Worm (Caenorhabditis elegans) whole organism, L2 larva: ENCODE data around the gene flh-1.

ENCODE experiments used
- C34F6.9 ChIP-seq: fragments of 150-350 bp; optimal IDR thresholded peaks from 2 replicates; lab custom pipeline; 2014; ENCODE audit warnings: missing biosample characterization, missing genetic modification characterization
- F13H6.1 ChIP-seq: sonication (generic microtip); optimal IDR thresholded peaks from 2 replicates; lab custom pipeline; 2016; ENCODE audit warnings: missing genetic modification characterization, missing compliant biosample characterization
- Y55F3AM.14 ChIP-seq: fragments of 200-800 bp; sonication (Bioruptor generic); optimal IDR thresholded peaks from 2 replicates; lab custom pipeline; 2018; ENCODE audit warnings: mild to moderate bottlenecking, missing genetic modification characterization, missing compliant biosample characterization
- alr-1 ChIP-seq: fragments of 150-350 bp; optimal IDR thresholded peaks from 2 replicates; lab custom pipeline; 2014; ENCODE audit warnings: missing biosample characterization, missing genetic modification characterization
- aly-2 ChIP-seq: fragments of 150-350 bp; optimal IDR thresholded peaks from 2 replicates; lab custom pipeline; 2014; ENCODE audit warnings: missing biosample characterization, missing genetic modification characterization
- ama-1 ChIP-seq: fragments of 150-350 bp; optimal IDR thresholded peaks from 2 replicates; lab custom pipeline; 2018; ENCODE audit warnings: inconsistent platforms
- blmp-1 ChIP-seq: sonication (generic microtip); optimal IDR thresholded peaks from 2 replicates; lab custom pipeline; 2017; ENCODE audit warnings: missing genetic modification characterization, mild to moderate bottlenecking, missing compliant biosample characterization, antibody characterized with exemption, moderate library complexity; ENCODE audit not compliant: insufficient read depth
- ceh-16 ChIP-seq: fragments of 150-350 bp; optimal IDR thresholded peaks from 2 replicates; lab custom pipeline; 2014; ENCODE audit warnings: missing biosample characterization, missing genetic modification characterization
- ceh-82 ChIP-seq: fragments of 150-350 bp; optimal IDR thresholded peaks from 2 replicates; lab custom pipeline; 2014; ENCODE audit warnings: missing biosample characterization, missing genetic modification characterization
- dmd-4 ChIP-seq: sonication (generic microtip); optimal IDR thresholded peaks from 2 replicates; lab custom pipeline; 2017; ENCODE audit warnings: missing biosample characterization, missing genetic modification characterization
- egl-27 ChIP-seq: sonication (generic microtip); optimal IDR thresholded peaks from 3 replicates; lab custom pipeline; 2017; ENCODE audit warnings: missing biosample characterization, missing genetic modification reagents, missing genetic modification characterization
- fos-1 ChIP-seq: fragments of 150-350 bp; optimal IDR thresholded peaks from 2 replicates; lab custom pipeline; 2014; ENCODE audit warnings: missing biosample characterization, missing genetic modification characterization
- gmeb-1 ChIP-seq: fragments of 150-350 bp; optimal IDR thresholded peaks from 2 replicates; lab custom pipeline; 2014; ENCODE audit warnings: missing biosample characterization, missing genetic modification characterization
- lin-13 ChIP-seq: fragments of 150-350 bp; optimal IDR thresholded peaks from 2 replicates; lab custom pipeline; 2014; ENCODE audit warnings: missing biosample characterization, missing genetic modification reagents, missing genetic modification characterization
- lin-39 ChIP-seq: fragments of 150-350 bp; optimal IDR thresholded peaks from 2 replicates; lab custom pipeline; 2014; ENCODE audit warnings: missing biosample characterization, missing genetic modification reagents, missing genetic modification characterization
- mbf-1 ChIP-seq: sonication (generic microtip); optimal IDR thresholded peaks from 2 replicates; lab custom pipeline; 2017; ENCODE audit warnings: missing biosample characterization, missing genetic modification characterization
- mdl-1 ChIP-seq, 2 experiments: fragments of 150-350 bp in 1 of 2; sonication (generic microtip) in 1 of 2; optimal IDR thresholded peaks; 2 replicates each; lab custom pipeline; 2017; ENCODE audit warnings: missing biosample characterization in 2 of 2, missing genetic modification characterization in 2 of 2
- nhr-11 ChIP-seq: fragments of 150-350 bp; optimal IDR thresholded peaks from 2 replicates; lab custom pipeline; 2014; ENCODE audit warnings: missing biosample characterization, missing genetic modification characterization
- nhr-12 ChIP-seq: fragments of 150-350 bp; optimal IDR thresholded peaks from 2 replicates; lab custom pipeline; 2014; ENCODE audit warnings: missing biosample characterization, missing genetic modification characterization
- nhr-129 ChIP-seq: fragments of 150-350 bp; optimal IDR thresholded peaks from 2 replicates; lab custom pipeline; 2014; ENCODE audit warnings: missing biosample characterization, missing genetic modification characterization
- nhr-21 ChIP-seq: fragments of 150-350 bp; optimal IDR thresholded peaks from 2 replicates; lab custom pipeline; 2014; ENCODE audit warnings: missing biosample characterization, missing genetic modification characterization
- nhr-23 ChIP-seq: fragments of 150-350 bp; optimal IDR thresholded peaks from 2 replicates; lab custom pipeline; 2014; ENCODE audit warnings: missing biosample characterization, missing genetic modification reagents, missing genetic modification characterization
- nhr-237 ChIP-seq: fragments of 150-350 bp; optimal IDR thresholded peaks from 2 replicates; lab custom pipeline; 2014; ENCODE audit warnings: missing biosample characterization, missing genetic modification characterization
- nhr-25 ChIP-seq: fragments of 150-350 bp; sonication (generic microtip); optimal IDR thresholded peaks from 3 replicates; lab custom pipeline; 2014; ENCODE audit warnings: missing biosample characterization, missing genetic modification characterization
- nhr-6 ChIP-seq: fragments of 150-350 bp; optimal IDR thresholded peaks from 2 replicates; lab custom pipeline; 2014; ENCODE audit warnings: missing biosample characterization, missing genetic modification characterization
- peb-1 ChIP-seq: fragments of 150-350 bp; optimal IDR thresholded peaks from 2 replicates; lab custom pipeline; 2014; ENCODE audit warnings: missing biosample characterization, missing genetic modification characterization
- skn-1 ChIP-seq: sonication (generic microtip); optimal IDR thresholded peaks from 2 replicates; lab custom pipeline; 2017; ENCODE audit warnings: missing biosample characterization, missing genetic modification characterization
- sma-3 ChIP-seq: sonication (generic microtip); optimal IDR thresholded peaks from 2 replicates; lab custom pipeline; 2016; ENCODE audit warnings: missing genetic modification reagents, missing genetic modification characterization, missing compliant biosample characterization
- sma-9 ChIP-seq, 2 experiments: fragments of 150-350 bp in 1 of 2; sonication (generic microtip) in 1 of 2; optimal IDR thresholded peaks; 2 replicates each; lab custom pipeline; 2014 to 2016; ENCODE audit warnings: missing genetic modification characterization in 2 of 2, mild to moderate bottlenecking in 1 of 2, missing biosample characterization in 1 of 2, missing compliant biosample characterization in 1 of 2, missing genetic modification reagents in 1 of 2, moderate library complexity in 1 of 2
- unc-39 ChIP-seq: fragments of 150-350 bp; optimal IDR thresholded peaks from 2 replicates; lab custom pipeline; 2014; ENCODE audit warnings: missing biosample characterization, missing genetic modification characterization
- unc-55 ChIP-seq: fragments of 150-350 bp; sonication (generic microtip); optimal IDR thresholded peaks from 3 replicates; lab custom pipeline; 2014; ENCODE audit warnings: missing biosample characterization, missing genetic modification reagents, missing genetic modification characterization
- unc-62 ChIP-seq: fragments of 150-350 bp; optimal IDR thresholded peaks from 2 replicates; lab custom pipeline; 2014; ENCODE audit warnings: missing biosample characterization, missing genetic modification reagents, missing genetic modification characterization
- zag-1 ChIP-seq: fragments of 150-350 bp; optimal IDR thresholded peaks from 2 replicates; lab custom pipeline; 2014; ENCODE audit warnings: missing biosample characterization, missing genetic modification characterization
- ztf-1 ChIP-seq: fragments of 200-800 bp; sonication (Bioruptor generic); conservative IDR thresholded peaks from 2 replicates; pipeline ENCODE4 v1.3.6; 2022; ENCODE audit warnings: missing genetic modification characterization, missing compliant biosample characterization
- ztf-11 ChIP-seq: sonication (generic microtip); optimal IDR thresholded peaks from 2 replicates; lab custom pipeline; 2017; ENCODE audit warnings: missing biosample characterization, missing genetic modification characterization
- ztf-4 ChIP-seq: fragments of 150-350 bp; optimal IDR thresholded peaks from 2 replicates; lab custom pipeline; 2014; ENCODE audit warnings: missing biosample characterization, missing genetic modification characterization

The flh-1 gene

ce11 chrIV:9274008-9274529, 10.0 kb upstream of the flh-1 start, which contains the start of gene nmy-3:
TSS of gene nmy-3 (plus strand) at chrIV:9274479.
- TF ChIP-seq nhr-11 (tag; lab: Kevin White, UChicago) (no peak), mdl-1 (tag; optimal IDR thresholded peaks at IDR 0.05; lab: Kevin White, UChicago) (no peak), fos-1 (tag; lab: Kevin White, UChicago) (no peak), nhr-129 (no peak), C34F6.9 (tag; lab: Kevin White, UChicago) (no peak), skn-1 (no peak), unc-39 (tag; lab: Kevin White, UChicago) (no peak), nhr-23 (tag; lab: Kevin White, UChicago) (no peak), sma-9 (GFP tag; optimal IDR thresholded peaks at IDR 0.05; lab: Kevin White, UChicago) (no peak), sma-9 (tag; optimal IDR thresholded peaks at IDR 0.05; lab: Kevin White, UChicago) (no peak), lin-13 (GFP tag; lab: Kevin White, UChicago) (no peak), egl-27 (tag; lab: Kevin White, UChicago) (no peak), ceh-82 (no peak), lin-39 (tag; lab: Kevin White, UChicago) (no peak)

DNA sequence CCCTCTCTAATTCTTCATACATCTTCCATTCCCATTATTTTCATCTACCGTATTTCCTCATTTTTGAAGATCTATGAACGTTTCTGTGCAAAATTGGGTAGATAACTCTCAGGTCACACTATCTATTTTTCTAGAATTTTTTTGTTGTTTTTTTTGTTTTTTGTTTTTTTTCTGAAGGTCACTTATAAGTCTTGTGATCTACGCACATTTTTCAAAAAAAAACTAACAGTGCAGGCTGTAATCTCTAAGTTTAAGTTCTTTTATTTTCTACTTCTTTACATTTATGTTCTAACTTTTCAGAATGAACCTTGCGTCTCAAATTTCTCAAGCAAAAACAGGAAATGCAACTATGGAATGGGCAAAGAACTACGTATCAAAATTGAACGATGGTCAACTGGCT, 5.7 kb upstream of the flh-1 start, which contains the start of gene flh-3:
Gene flh-3, plus strand, starts transcription at position 301 of the 400 bp plus-strand sequence.
- TF ChIP-seq ztf-11 (no peak), nhr-25 (tag; lab: Kevin White, UChicago) (no peak), nhr-21 (tag; lab: Kevin White, UChicago) (no peak), F13H6.1 (tag; lab: Kevin White, UChicago) (no peak), lin-13 (GFP tag; lab: Kevin White, UChicago) (no peak), nhr-129 (no peak), alr-1 (no peak), blmp-1 (tag; lab: Kevin White, UChicago) (no peak), unc-55 (GFP tag; lab: Kevin White, UChicago) (no peak), ceh-16 (tag; lab: Kevin White, UChicago) (no peak), nhr-6 (tag; lab: Kevin White, UChicago) (no peak), gmeb-1 (tag; lab: Kevin White, UChicago) (no peak), mdl-1 (tag; optimal IDR thresholded peaks at IDR 0.05; lab: Kevin White, UChicago) (no peak), dmd-4 (no peak), nhr-12 (tag; lab: Kevin White, UChicago) (no peak), sma-3 (no peak)

DNA sequence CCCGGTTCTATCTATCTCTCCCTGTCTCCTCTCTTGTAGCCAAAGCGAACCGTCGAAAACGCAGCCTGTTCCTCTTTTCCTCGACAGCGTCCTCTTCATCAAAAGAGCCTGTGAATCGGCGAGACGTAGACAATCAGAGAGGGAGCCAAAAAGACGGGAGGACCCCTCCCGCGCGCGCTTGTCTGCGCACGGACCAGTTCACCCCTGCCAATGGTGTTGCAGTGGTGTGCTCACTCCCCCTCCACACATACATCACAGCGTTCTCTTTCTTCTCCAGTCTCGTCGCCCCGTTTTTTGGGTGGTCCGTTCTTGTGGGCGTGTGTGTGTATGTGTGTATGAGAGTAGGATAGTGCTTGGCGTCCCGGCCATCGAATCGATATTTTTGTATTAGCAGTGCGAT, 4.8 kb upstream of the flh-1 start:
- no peak for TF ChIP-seq Y55F3AM.14 (GFP tag; lab: Kevin White, UChicago)
- no peak for TF ChIP-seq alr-1
- no peak for TF ChIP-seq nhr-11 (tag; lab: Kevin White, UChicago)
- no peak for TF ChIP-seq aly-2 (tag; lab: Kevin White, UChicago)
- no peak for TF ChIP-seq ama-1 (lab: Kevin White, UChicago)
- TF ChIP-seq dmd-4: no peak
- no peak for TF ChIP-seq C34F6.9 (tag; lab: Kevin White, UChicago)
- no peak for TF ChIP-seq mdl-1 (tag; optimal IDR thresholded peaks at IDR 0.05; lab: Kevin White, UChicago)
- no peak for TF ChIP-seq nhr-12 (tag; lab: Kevin White, UChicago)

- TF ChIP-seq ztf-4 (tag; lab: Kevin White, UChicago) (no peak), ztf-1 (GFP tag; lab: Robert Waterston, UW) (no peak), nhr-237 (tag; lab: Kevin White, UChicago) (no peak), peb-1 (no peak), zag-1 (tag; lab: Kevin White, UChicago) (no peak), fos-1 (tag; lab: Kevin White, UChicago) (no peak), unc-62 (GFP tag; lab: Kevin White, UChicago) (no peak), ztf-11 (no peak), nhr-25 (tag; lab: Kevin White, UChicago) (no peak), mbf-1 (tag; lab: Kevin White, UChicago) (no peak)
Observed at ce11 chrIV:9267581-9267980, 3.5 kb upstream of the flh-1 start.
